Fruit fly (Drosophila melanogaster) whole organism, embryonic: ENCODE results near the gene Noc2.

ENCODE experiments used
- Adf1 ChIP-seq: fragments of 200-800 bp; sonication (Bioruptor generic); IDR thresholded peaks from 2 replicates; pipeline ENCODE4 v1.3.6; 2022; ENCODE audit warnings: missing biosample characterization, missing genetic modification characterization
- Antp ChIP-seq: fragments of 200-800 bp; sonication (Bioruptor generic); optimal IDR thresholded peaks from 3 replicates; lab custom pipeline; 2016; ENCODE audit warnings: missing biosample characterization, missing genetic modification characterization
- Bgb ChIP-seq: fragments of 200-800 bp; sonication (Bioruptor generic); IDR thresholded peaks from 2 replicates; pipeline ENCODE4 v1.3.6; 2022; ENCODE audit warnings: missing biosample characterization, missing genetic modification characterization; ENCODE audit not compliant: partially characterized antibody
- CG1024 ChIP-seq: fragments of 200-800 bp; sonication (Bioruptor generic); IDR thresholded peaks from 2 replicates; pipeline ENCODE4 v1.3.6; 2022; ENCODE audit warnings: missing biosample characterization, missing genetic modification characterization
- CG10979 ChIP-seq: fragments of 200-800 bp; sonication (Bioruptor generic); optimal IDR thresholded peaks from 2 replicates; lab custom pipeline; 2018; ENCODE audit warnings: missing biosample characterization, mild to moderate bottlenecking, missing genetic modification characterization, moderate library complexity
- CG11085 ChIP-seq: fragments of 200-800 bp; sonication (Bioruptor generic); IDR thresholded peaks from 2 replicates; pipeline ENCODE4 v1.3.6; 2022; ENCODE audit warnings: missing biosample characterization, missing genetic modification characterization
- CG11504 ChIP-seq: fragments of 200-800 bp; sonication (Bioruptor generic); optimal IDR thresholded peaks from 3 replicates; lab custom pipeline; 2019; ENCODE audit warnings: missing biosample characterization, mild to moderate bottlenecking, missing genetic modification characterization, moderate library complexity
- CG11723 ChIP-seq: fragments of 200-800 bp; sonication (Bioruptor generic); optimal IDR thresholded peaks from 2 replicates; lab custom pipeline; 2017; ENCODE audit warnings: missing biosample characterization, mild to moderate bottlenecking, missing genetic modification characterization
- CG12155 ChIP-seq: fragments of 200-800 bp; sonication (Bioruptor generic); optimal IDR thresholded peaks from 3 replicates; lab custom pipeline; 2016; ENCODE audit warnings: missing biosample characterization, missing genetic modification characterization
- CG12744 ChIP-seq: fragments of 200-800 bp; sonication (Bioruptor generic); optimal IDR thresholded peaks from 2 replicates; lab custom pipeline; 2016; ENCODE audit warnings: missing biosample characterization, missing genetic modification characterization
- CG12942 ChIP-seq: fragments of 200-800 bp; sonication (Bioruptor generic); optimal IDR thresholded peaks from 3 replicates; lab custom pipeline; 2016; ENCODE audit warnings: missing biosample characterization, missing genetic modification characterization
- CG13624 ChIP-seq: fragments of 200-800 bp; sonication (Bioruptor generic); optimal IDR thresholded peaks from 2 replicates; lab custom pipeline; 2016; ENCODE audit warnings: missing biosample characterization, missing genetic modification characterization
- CG14710 ChIP-seq: fragments of 200-800 bp; sonication (Bioruptor generic); optimal IDR thresholded peaks from 3 replicates; lab custom pipeline; 2019; ENCODE audit warnings: missing biosample characterization, mild to moderate bottlenecking, missing genetic modification characterization, moderate library complexity
- CG17186 ChIP-seq: fragments of 200-800 bp; sonication (Bioruptor generic); optimal IDR thresholded peaks from 3 replicates; lab custom pipeline; 2017; ENCODE audit warnings: missing biosample characterization, missing genetic modification reagents, missing genetic modification characterization
- CG17912 ChIP-seq: fragments of 200-800 bp; sonication (Bioruptor generic); optimal IDR thresholded peaks from 2 replicates; lab custom pipeline; 2018; ENCODE audit warnings: missing biosample characterization, mild to moderate bottlenecking, missing genetic modification characterization
- CG18619 ChIP-seq: fragments of 200-800 bp; sonication (Bioruptor generic); optimal IDR thresholded peaks from 3 replicates; lab custom pipeline; 2017; ENCODE audit warnings: missing biosample characterization, mild to moderate bottlenecking, missing genetic modification characterization
- CG2678 ChIP-seq: fragments of 200-800 bp; sonication (Bioruptor generic); optimal IDR thresholded peaks from 3 replicates; lab custom pipeline; 2019; ENCODE audit warnings: missing biosample characterization, mild to moderate bottlenecking, missing genetic modification characterization, moderate library complexity
- CG32532 ChIP-seq: fragments of 200-800 bp; sonication (Bioruptor generic); IDR thresholded peaks from 2 replicates; pipeline ENCODE4 v1.3.6; 2022; ENCODE audit warnings: missing biosample characterization, missing genetic modification characterization
- CG32767 ChIP-seq: fragments of 200-800 bp; sonication (Bioruptor generic); IDR thresholded peaks from 2 replicates; pipeline ENCODE4 v1.3.6; 2022; ENCODE audit warnings: missing biosample characterization, missing genetic modification characterization
- CG34422 ChIP-seq: fragments of 200-800 bp; sonication (Bioruptor generic); IDR thresholded peaks from 3 replicates; pipeline ENCODE4 v1.3.6; 2022; ENCODE audit warnings: missing biosample characterization, missing genetic modification characterization
- CG42726 ChIP-seq: fragments of 200-800 bp; sonication (Bioruptor generic); IDR thresholded peaks from 2 replicates; pipeline ENCODE4 v1.3.6; 2022; ENCODE audit warnings: missing biosample characterization, missing genetic modification characterization; ENCODE audit not compliant: partially characterized antibody
- CG4282 ChIP-seq: fragments of 200-800 bp; sonication (Bioruptor generic); optimal IDR thresholded peaks from 2 replicates; lab custom pipeline; 2016; ENCODE audit warnings: missing biosample characterization, missing genetic modification characterization
- CG4820 ChIP-seq: fragments of 200-800 bp; sonication (Bioruptor generic); optimal IDR thresholded peaks from 3 replicates; lab custom pipeline; 2016; ENCODE audit warnings: missing biosample characterization, missing genetic modification characterization
- CG6813 ChIP-seq: fragments of 200-800 bp; sonication (Bioruptor generic); optimal IDR thresholded peaks from 2 replicates; lab custom pipeline; 2017; ENCODE audit warnings: missing biosample characterization, missing genetic modification characterization, mild to moderate bottlenecking, moderate library complexity, missing genetic modification reagents
- CG6854 ChIP-seq: fragments of 200-800 bp; sonication (Bioruptor generic); optimal IDR thresholded peaks from 3 replicates; lab custom pipeline; 2017; ENCODE audit warnings: missing biosample characterization, mild to moderate bottlenecking, missing genetic modification characterization
- CG7556 ChIP-seq: fragments of 200-800 bp; sonication (Bioruptor generic); optimal IDR thresholded peaks from 2 replicates; lab custom pipeline; 2017; ENCODE audit warnings: missing biosample characterization, mild to moderate bottlenecking, missing genetic modification characterization
- CG9609 ChIP-seq: fragments of 200-800 bp; sonication (Bioruptor generic); optimal IDR thresholded peaks from 3 replicates; lab custom pipeline; 2016; ENCODE audit warnings: missing biosample characterization, missing genetic modification characterization
- Camta ChIP-seq: fragments of 200-800 bp; sonication (Bioruptor generic); optimal IDR thresholded peaks from 2 replicates; lab custom pipeline; 2016; ENCODE audit warnings: missing biosample characterization, missing genetic modification characterization
- Gsc ChIP-seq: fragments of 200-800 bp; sonication (Bioruptor generic); IDR thresholded peaks from 2 replicates; pipeline ENCODE4 v1.3.6; 2022; ENCODE audit warnings: missing biosample characterization, missing genetic modification characterization
- HHEX ChIP-seq: fragments of 200-800 bp; sonication (Bioruptor generic); optimal IDR thresholded peaks from 3 replicates; lab custom pipeline; 2017; ENCODE audit warnings: missing biosample characterization, mild to moderate bottlenecking, missing genetic modification characterization, missing genetic modification reagents
- MBD-R2 ChIP-seq: fragments of 200-800 bp; sonication (Bioruptor generic); IDR thresholded peaks from 2 replicates; pipeline ENCODE4 v1.3.6; 2022; ENCODE audit warnings: missing biosample characterization, missing genetic modification characterization
- Max ChIP-seq: fragments of 200-800 bp; sonication (Bioruptor generic); optimal IDR thresholded peaks from 2 replicates; lab custom pipeline; 2016; ENCODE audit warnings: missing biosample characterization, mild to moderate bottlenecking, missing genetic modification characterization
- Neu2 ChIP-seq: fragments of 200-800 bp; sonication (Bioruptor generic); optimal IDR thresholded peaks from 3 replicates; lab custom pipeline; 2016; ENCODE audit warnings: missing biosample characterization, missing genetic modification characterization, borderline replicate concordance
- Poxn ChIP-seq: fragments of 200-800 bp; sonication (Bioruptor generic); IDR thresholded peaks from 2 replicates; pipeline ENCODE4 v1.3.6; 2022; ENCODE audit warnings: missing biosample characterization, missing genetic modification characterization
- Sin3A ChIP-seq: fragments of >200 bp; optimal IDR thresholded peaks from 2 replicates; lab custom pipeline; 2018
- Six4 ChIP-seq: fragments of 200-800 bp; sonication (Bioruptor generic); optimal IDR thresholded peaks from 2 replicates; lab custom pipeline; 2016; ENCODE audit warnings: missing biosample characterization, missing genetic modification characterization
- Ssrp ChIP-seq: fragments of 200-800 bp; sonication (Bioruptor generic); optimal IDR thresholded peaks from 2 replicates; lab custom pipeline; 2018; ENCODE audit warnings: missing biosample characterization, mild to moderate bottlenecking, missing genetic modification characterization, moderate library complexity
- Xbp1 ChIP-seq: fragments of 200-800 bp; sonication (Bioruptor generic); optimal IDR thresholded peaks from 3 replicates; lab custom pipeline; 2016; ENCODE audit warnings: missing biosample characterization, mild to moderate bottlenecking, missing genetic modification characterization
- ash1 ChIP-seq: fragments of 200-800 bp; sonication (Bioruptor generic); optimal IDR thresholded peaks from 2 replicates; lab custom pipeline; 2018; ENCODE audit warnings: missing biosample characterization, mild to moderate bottlenecking, missing genetic modification characterization
- chif ChIP-seq, 2 experiments: fragments of 200-800 bp; sonication (Bioruptor generic); optimal IDR thresholded peaks; 3 replicates each; lab custom pipeline; 2016; ENCODE audit warnings: missing biosample characterization in 2 of 2, missing genetic modification characterization in 2 of 2
- dan ChIP-seq: fragments of 200-800 bp; sonication (Bioruptor generic); IDR thresholded peaks from 2 replicates; pipeline ENCODE4 v1.3.6; 2022; ENCODE audit warnings: missing biosample characterization, missing genetic modification characterization
- esg ChIP-seq: fragments of 200-800 bp; sonication (Bioruptor generic); conservative IDR thresholded peaks from 2 replicates; pipeline ENCODE4 v1.3.6; 2022; ENCODE audit warnings: missing biosample characterization, missing genetic modification characterization
- ewg ChIP-seq: fragments of 200-800 bp; sonication (Bioruptor generic); optimal IDR thresholded peaks from 3 replicates; lab custom pipeline; 2017; ENCODE audit warnings: mild to moderate bottlenecking, missing biosample characterization, missing genetic modification reagents, missing genetic modification characterization
- fu2 ChIP-seq: fragments of 200-800 bp; sonication (Bioruptor generic); optimal IDR thresholded peaks from 2 replicates; lab custom pipeline; 2016; ENCODE audit warnings: missing biosample characterization, missing genetic modification characterization
- grn ChIP-seq: fragments of 200-800 bp; sonication (Bioruptor generic); optimal IDR thresholded peaks from 3 replicates; lab custom pipeline; 2017; ENCODE audit warnings: missing biosample characterization, missing genetic modification characterization
- gsb-n ChIP-seq: fragments of 200-800 bp; sonication (Bioruptor generic); optimal IDR thresholded peaks from 3 replicates; lab custom pipeline; 2018; ENCODE audit warnings: missing biosample characterization, mild to moderate bottlenecking, missing genetic modification characterization
- insv ChIP-seq, 2 experiments: fragments of 200-800 bp; sonication (Bioruptor generic); optimal IDR thresholded peaks; 3 replicates each; lab custom pipeline; 2016 to 2018; ENCODE audit warnings: missing biosample characterization in 2 of 2, missing genetic modification characterization in 2 of 2
- peb ChIP-seq: fragments of 200-800 bp; sonication (Bioruptor generic); IDR thresholded peaks from 2 replicates; pipeline ENCODE4 v1.3.6; 2022; ENCODE audit warnings: missing biosample characterization, missing genetic modification characterization
- pita ChIP-seq: fragments of 200-800 bp; sonication (Bioruptor generic); optimal IDR thresholded peaks from 2 replicates; lab custom pipeline; 2017; ENCODE audit warnings: missing biosample characterization, mild to moderate bottlenecking, missing genetic modification characterization
- row ChIP-seq: fragments of 200-800 bp; sonication (Bioruptor generic); IDR thresholded peaks from 3 replicates; pipeline ENCODE4 v1.3.6; 2022; ENCODE audit warnings: missing biosample characterization, missing genetic modification characterization
- sima ChIP-seq: fragments of 200-800 bp; sonication (Bioruptor generic); optimal IDR thresholded peaks from 2 replicates; lab custom pipeline; 2016; ENCODE audit warnings: missing biosample characterization, missing genetic modification characterization

The Noc2 gene

DNA sequence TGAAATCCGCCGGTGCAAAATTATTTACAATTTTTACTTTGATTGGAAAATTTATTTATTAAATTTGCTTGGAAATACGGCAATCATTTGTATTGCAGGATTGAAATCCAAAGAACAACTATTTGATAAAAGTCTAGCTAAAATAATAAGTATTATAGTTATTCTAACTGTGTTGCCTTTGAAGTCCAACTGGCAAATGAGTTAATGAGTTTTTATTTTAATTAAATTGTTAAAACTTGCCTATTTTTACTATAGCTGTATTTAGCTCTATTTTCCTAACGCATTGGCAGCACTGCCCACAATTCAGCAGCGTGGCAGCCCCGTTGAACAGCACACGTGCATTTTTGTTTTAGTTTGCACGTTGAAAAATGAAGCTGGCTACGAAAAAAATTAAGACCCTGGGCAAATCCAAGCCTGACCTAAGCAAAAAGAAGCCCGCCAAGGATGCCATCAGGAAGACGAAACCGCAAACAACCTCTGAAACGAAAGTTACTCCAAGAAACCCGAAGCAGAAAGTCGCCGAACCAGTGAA is at the start of gene Noc2 (continued):
- TF ChIP-seq peb (GFP tag; lab: Robert Waterston, UW) (no peak), CG32532 (peak; percentile 60), gsb-n (no peak), CG17912 (no peak), CG6854 (GFP tag; lab: Kevin White, UChicago) (no peak), CG4282 (GFP tag; lab: Kevin White, UChicago) (no peak), ash1 (no peak), Gsc (GFP tag; lab: Robert Waterston, UW) (no peak; the same call in 1 of the 2 replicates), Six4 (GFP tag; lab: Kevin White, UChicago) (no peak), CG4820 (peak; percentile 22), CG12942 (GFP tag; lab: Kevin White, UChicago) (peak; percentile 38), pita (no peak), grn (GFP tag; lab: Kevin White, UChicago) (no peak), row (GFP tag; lab: Robert Waterston, UW) (peak; percentile 70), CG11085 (GFP tag; lab: Robert Waterston, UW) (peak; percentile 38; the same call in 1 of the 2 replicates), MBD-R2 (GFP tag; lab: Robert Waterston, UW) (peak; percentile 63), Xbp1 (GFP tag; lab: Kevin White, UChicago) (peak; percentile 63), CG11723 (no peak), CG9609 (GFP tag; lab: Kevin White, UChicago) (no peak), CG32767 (GFP tag; lab: Robert Waterston, UW) (peak; percentile 9; the same call in 1 of the 2 replicates), Adf1 (no peak), Max (GFP tag; lab: Kevin White, UChicago) (peak; percentile 90), CG13624 (GFP tag; lab: Kevin White, UChicago) (no peak), CG34422 (GFP tag; lab: Robert Waterston, UW) (peak; percentile 60; the same call in 2 of the 3 replicates), Bgb (no peak), CG18619 (GFP tag; lab: Kevin White, UChicago) (peak; percentile 43), insv (GFP tag; optimal IDR thresholded peaks at IDR 0.05; lab: Kevin White, UChicago) (no peak), CG6813 (GFP tag; lab: Kevin White, UChicago) (no peak), Camta (peak; percentile 42), Ssrp (tag; lab: Kevin White, UChicago) (peak; percentile 29), CG7556 (GFP tag; lab: Kevin White, UChicago) (no peak), HHEX (GFP tag; lab: Kevin White, UChicago) (peak; percentile 49), CG11504 (peak; percentile 56), Sin3A (lab: Kevin White, UChicago) (no peak), esg (peak; percentile 43), Poxn (no peak), fu2 (no peak), CG10979 (peak; percentile 36), CG2678 (tag; lab: Kevin White, UChicago) (peak; percentile 67), CG17186 (GFP tag; lab: Kevin White, UChicago) (no peak), CG1024 (peak; percentile 60), Antp (peak; percentile 37), sima (GFP tag; lab: Kevin White, UChicago) (no peak), Neu2 (GFP tag; lab: Kevin White, UChicago) (no peak), dan (GFP tag; lab: Robert Waterston, UW) (no peak), ewg (GFP tag; lab: Kevin White, UChicago) (peak; percentile 21), CG12744 (GFP tag; lab: Kevin White, UChicago) (no peak), CG14710 (tag; lab: Kevin White, UChicago) (peak; percentile 54), chif (GFP tag; optimal IDR thresholded peaks at IDR 0.05; lab: Kevin White, UChicago) (peak in 1 of 2 experiments; percentile 17), CG12155 (peak; percentile 4), CG42726 (GFP tag; lab: Robert Waterston, UW) (no peak)
